Fruit fly (Drosophila melanogaster): ENCODE data around the gene CG18418.

CG18418 gene

DNA sequence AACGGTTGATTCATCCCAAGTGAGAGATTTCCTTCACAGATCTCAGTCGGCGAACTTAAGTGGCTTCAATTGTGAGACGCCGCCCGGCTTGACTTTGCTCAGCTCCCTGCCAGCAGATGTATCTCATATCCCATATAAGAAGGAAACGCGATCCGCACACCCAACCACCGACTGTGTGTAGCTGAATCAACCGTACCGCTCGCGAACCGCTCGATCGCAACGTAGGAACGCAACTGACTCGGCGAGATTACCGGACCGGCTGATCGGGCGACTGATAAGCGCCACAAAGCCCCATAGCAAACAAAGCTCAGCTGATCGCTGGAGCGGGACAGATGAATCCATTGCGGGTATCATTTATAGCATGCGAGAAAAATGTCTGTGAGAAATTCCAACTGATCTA lies 2.7 kb downstream of the CG18418 start, which contains the start of gene axo:
Gene axo (minus strand): TSS at position 185 of the 400 bp plus-strand sequence.
- TF ChIP-seq CG13204 (GFP tag; optimal IDR thresholded peaks at IDR 0.05) (peak; percentile 77), CG15710 (tag; optimal IDR thresholded peaks at IDR 0.05) (no peak), CG32121 (GFP tag; IDR thresholded peaks at IDR 0.05) (no peak)

DNA sequence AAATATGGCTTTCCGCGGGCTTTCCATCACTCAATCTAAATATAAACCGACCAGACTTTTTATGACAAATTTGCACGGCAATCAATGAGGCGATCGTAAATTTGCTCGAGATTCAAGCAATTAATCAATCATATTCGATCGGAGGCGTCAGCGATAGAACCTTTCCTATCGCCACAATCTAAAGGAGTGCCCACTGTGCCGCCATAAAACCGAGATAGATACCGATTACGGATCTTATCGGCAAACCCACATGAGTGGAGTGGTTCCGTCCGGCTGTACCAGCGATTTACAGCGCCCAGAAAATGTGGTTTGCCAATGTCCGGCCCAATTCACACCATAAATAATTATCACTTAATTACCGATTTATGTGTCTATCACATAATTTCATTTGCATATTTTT lies 3.3 kb downstream of the CG18418 start:
- TF ChIP-seq Snoo (tag; optimal IDR thresholded peaks at IDR 0.05) (no peak), gl (tag; optimal IDR thresholded peaks at IDR 0.05) (no peak), rn (GFP tag; IDR thresholded peaks at IDR 0.05) (no peak), CG4496 (GFP tag; IDR thresholded peaks at IDR 0.05) (no peak), CG10348 (GFP tag; IDR thresholded peaks at IDR 0.05) (no peak), Pif1B (GFP tag; optimal IDR thresholded peaks at IDR 0.05) (no peak), CG12605 (GFP tag; IDR thresholded peaks at IDR 0.05) (no peak), CG17806 (tag; optimal IDR thresholded peaks at IDR 0.05) (no peak), CG32121 (GFP tag; IDR thresholded peaks at IDR 0.05) (no peak), CG8301 (tag; optimal IDR thresholded peaks at IDR 0.05) (no peak), Ets98B (GFP tag; IDR thresholded peaks at IDR 0.05) (no peak), fd96Ca (GFP tag; IDR thresholded peaks at IDR 0.05) (no peak), CG8159 (tag; optimal IDR thresholded peaks at IDR 0.05) (no peak), Pif1A (GFP tag; optimal IDR thresholded peaks at IDR 0.05) (no peak), CG15710 (tag; optimal IDR thresholded peaks at IDR 0.05) (no peak), CG14655 (GFP tag; optimal IDR thresholded peaks at IDR 0.05) (no peak), CG13204 (GFP tag; optimal IDR thresholded peaks at IDR 0.05) (no peak), CG9948 (tag; optimal IDR thresholded peaks at IDR 0.05) (no peak)

DNA sequence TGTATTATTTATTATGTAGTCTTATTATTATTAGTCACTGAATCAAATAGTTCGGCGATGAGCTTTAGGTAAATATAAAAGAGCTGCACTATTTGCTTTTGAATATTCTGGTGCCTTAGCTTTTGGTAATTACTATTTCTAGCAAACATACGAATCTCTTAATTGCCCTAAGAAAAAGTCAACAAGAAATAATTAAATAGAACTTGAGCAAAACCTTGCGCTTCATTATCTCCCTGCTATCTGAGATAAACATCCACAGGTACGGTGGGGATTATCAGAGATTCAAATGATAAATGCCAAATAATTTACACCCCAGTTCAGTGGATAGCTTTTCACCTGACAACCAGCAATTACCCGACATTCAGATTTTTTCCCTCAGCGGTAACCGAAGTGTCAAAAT lies 3.8 kb downstream of the CG18418 start:
- TF ChIP-seq CG10348 (GFP tag; IDR thresholded peaks at IDR 0.05): no peak
- no peak for TF ChIP-seq D1 (tag; optimal IDR thresholded peaks at IDR 0.05)
- TF ChIP-seq fd96Ca (GFP tag; IDR thresholded peaks at IDR 0.05): no peak
- no peak for TF ChIP-seq CG12605 (GFP tag; IDR thresholded peaks at IDR 0.05)
- TF ChIP-seq CG34367 (tag; optimal IDR thresholded peaks at IDR 0.05): no peak
- no peak for TF ChIP-seq CG8159 (tag; optimal IDR thresholded peaks at IDR 0.05)
- no peak for TF ChIP-seq CG9948 (tag; optimal IDR thresholded peaks at IDR 0.05)
- TF ChIP-seq Ets98B (GFP tag; IDR thresholded peaks at IDR 0.05): no peak
- TF ChIP-seq CG17806 (tag; optimal IDR thresholded peaks at IDR 0.05): no peak
- no peak for TF ChIP-seq Pif1A (GFP tag; optimal IDR thresholded peaks at IDR 0.05)

DNA sequence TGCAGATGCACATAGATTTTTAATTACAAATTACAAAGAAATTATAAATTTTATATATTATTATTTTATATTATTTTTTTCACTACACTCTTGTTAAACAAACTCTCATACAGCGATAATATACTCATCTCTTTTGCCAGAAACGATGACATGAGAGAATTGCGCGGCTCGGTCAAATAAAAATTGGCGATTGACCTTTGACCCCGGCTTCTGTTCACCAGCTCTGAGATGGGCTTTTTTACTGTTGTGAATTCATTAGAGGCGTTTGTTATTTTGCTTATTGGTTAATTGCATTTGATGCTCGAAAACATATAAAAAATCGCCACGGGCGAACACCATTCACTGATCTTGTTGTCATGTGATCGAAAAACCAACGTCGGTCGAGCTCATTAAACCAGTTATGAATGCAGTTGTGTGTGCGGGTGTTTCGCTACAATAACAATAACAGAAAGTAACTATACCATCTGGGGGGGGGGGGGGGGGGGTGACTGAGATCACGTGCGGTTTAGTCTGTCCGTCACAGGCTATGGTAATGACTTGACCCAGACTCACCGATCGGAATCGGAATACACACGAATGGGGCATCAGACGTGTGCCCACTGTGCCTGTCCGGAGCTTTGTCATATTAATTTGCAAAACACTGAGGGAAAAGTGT lies 5.1 kb downstream of the CG18418 start:
- TF ChIP-seq CG9948 (tag; optimal IDR thresholded peaks at IDR 0.05): no peak
- TF ChIP-seq CG10348 (GFP tag; IDR thresholded peaks at IDR 0.05): 0 out of 2 replicates have a peak, but pooled peaks have one; percentile 19

DNA sequence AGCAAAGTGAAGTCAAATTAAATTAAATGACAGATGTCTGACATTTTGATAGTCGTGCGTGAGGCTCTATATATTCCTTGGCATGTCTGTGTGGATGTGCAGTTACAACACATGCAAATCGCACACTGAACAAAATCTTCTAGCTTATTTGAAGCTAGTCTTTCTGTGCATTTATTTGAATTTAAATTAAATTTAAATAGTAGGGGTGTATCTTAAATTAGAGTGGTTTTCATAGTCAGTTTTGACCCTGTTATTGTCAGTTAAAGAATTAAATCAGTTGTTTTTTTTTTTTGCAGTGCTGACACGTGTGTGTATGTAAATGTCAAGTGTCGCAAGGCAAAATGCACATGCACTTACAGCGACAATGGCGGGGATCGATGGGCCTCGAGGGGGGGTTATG lies 10.8 kb downstream of the CG18418 start:
- peak; percentile 53; the same call in 1 of the 3 replicates for TF ChIP-seq CG4496 (GFP tag; IDR thresholded peaks at IDR 0.05)
- peak; percentile 53 for TF ChIP-seq CG14655 (GFP tag; optimal IDR thresholded peaks at IDR 0.05)
- peak; percentile 60 for TF ChIP-seq CG8159 (tag; optimal IDR thresholded peaks at IDR 0.05)
- no peak for TF ChIP-seq CG34367 (tag; optimal IDR thresholded peaks at IDR 0.05)
- TF ChIP-seq Pif1A (GFP tag; optimal IDR thresholded peaks at IDR 0.05): peak; percentile 19
- no peak for TF ChIP-seq CG17806 (tag; optimal IDR thresholded peaks at IDR 0.05)
- TF ChIP-seq CG8301 (tag; optimal IDR thresholded peaks at IDR 0.05): peak; percentile 41
- no peak for TF ChIP-seq CG15710 (tag; optimal IDR thresholded peaks at IDR 0.05)

DNA sequence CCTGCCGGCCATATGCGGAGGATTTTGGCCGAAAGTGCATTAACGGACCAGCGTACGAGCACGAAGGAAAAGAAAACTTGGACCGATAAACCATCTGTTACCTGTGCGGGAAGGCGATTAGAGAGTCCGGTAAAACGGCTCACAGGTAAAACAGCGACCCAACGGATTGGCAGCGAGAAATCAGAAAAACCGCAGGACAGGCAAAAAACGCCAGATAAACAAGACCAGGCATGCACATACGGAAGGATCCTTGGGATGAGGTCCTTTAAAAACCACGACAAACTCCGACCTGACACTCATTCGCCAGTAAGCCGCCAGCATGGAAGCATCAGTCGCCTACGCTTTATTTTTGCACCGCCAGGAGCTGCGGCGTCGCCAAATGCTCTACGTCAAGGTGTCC lies 12.3 kb downstream of the CG18418 start, which contains the start of gene CG34266:
Gene CG34266 (plus strand): TSS at position 301 of the 400 bp plus-strand sequence.
- TF ChIP-seq fd96Ca (GFP tag; IDR thresholded peaks at IDR 0.05): no peak
- no peak for TF ChIP-seq Pif1A (GFP tag; optimal IDR thresholded peaks at IDR 0.05)

DNA sequence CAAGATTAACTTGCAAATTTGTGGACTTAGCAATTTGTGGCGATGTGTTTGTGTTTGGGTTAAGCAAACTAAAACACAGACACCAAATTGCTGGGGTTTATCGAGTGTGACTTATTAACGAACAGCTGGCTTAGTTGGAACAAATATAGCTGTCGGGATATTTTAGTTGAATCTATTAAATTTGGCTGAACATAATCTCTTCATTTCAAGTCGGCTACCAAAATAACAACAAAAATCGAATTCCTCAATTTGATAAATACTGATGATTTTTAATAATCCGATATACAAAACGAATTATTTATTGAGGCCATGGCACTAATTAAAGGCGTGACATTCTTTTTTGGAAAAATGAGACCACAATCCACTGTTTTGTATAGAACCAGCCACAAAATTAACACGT lies 22.6 kb downstream of the CG18418 start, which contains the start of gene CG32236:
Gene CG32236 (minus strand): TSS at position 101 of the 400 bp plus-strand sequence.
- TF ChIP-seq CG8159 (tag; optimal IDR thresholded peaks at IDR 0.05) (no peak), Ets98B (GFP tag; IDR thresholded peaks at IDR 0.05) (no peak), CG32121 (GFP tag; IDR thresholded peaks at IDR 0.05) (no peak), CG34367 (tag; optimal IDR thresholded peaks at IDR 0.05) (no peak), EcR (GFP tag; optimal IDR thresholded peaks at IDR 0.05) (no peak), CG8301 (tag; optimal IDR thresholded peaks at IDR 0.05) (no peak), CG4496 (GFP tag; IDR thresholded peaks at IDR 0.05) (no peak), CG13204 (GFP tag; optimal IDR thresholded peaks at IDR 0.05) (no peak), CG12605 (GFP tag; IDR thresholded peaks at IDR 0.05) (no peak), CG15710 (tag; optimal IDR thresholded peaks at IDR 0.05) (no peak), gl (tag; optimal IDR thresholded peaks at IDR 0.05) (no peak), Pif1B (GFP tag; optimal IDR thresholded peaks at IDR 0.05) (no peak), CG14655 (GFP tag; optimal IDR thresholded peaks at IDR 0.05) (no peak), CG10348 (GFP tag; IDR thresholded peaks at IDR 0.05) (no peak), CG17806 (tag; optimal IDR thresholded peaks at IDR 0.05) (no peak)
